Fruit fly (Drosophila melanogaster) whole organism, wandering third instar larva: ENCODE data around the gene Plp.

Source experiments
- Abd-B ChIP-seq: fragments of >200 bp; optimal IDR thresholded peaks from 2 replicates; lab custom pipeline; 2017; ENCODE audit warnings: missing biosample characterization, missing genetic modification characterization
- CG9705 ChIP-seq: fragments of 200-800 bp; sonication (Bioruptor generic); optimal IDR thresholded peaks from 2 replicates; lab custom pipeline; 2018; ENCODE audit warnings: missing biosample characterization, mild to moderate bottlenecking, missing genetic modification characterization
- CrebA ChIP-seq: fragments of 200-800 bp; sonication (Bioruptor generic); optimal IDR thresholded peaks from 2 replicates; lab custom pipeline; 2016; ENCODE audit warnings: missing biosample characterization, mild to moderate bottlenecking, missing genetic modification characterization, borderline replicate concordance
- Dfd ChIP-seq: fragments of >200 bp; optimal IDR thresholded peaks from 2 replicates; lab custom pipeline; 2017; ENCODE audit warnings: missing biosample characterization, missing genetic modification characterization
- Dif ChIP-seq: fragments of 200-275, 200-300 bp; sonication (Bioruptor generic); optimal IDR thresholded peaks from 2 replicates; lab custom pipeline; 2018; ENCODE audit warnings: missing biosample characterization, missing genetic modification characterization; ENCODE audit not compliant: partially characterized antibody
- GATAd ChIP-seq: sonication (Bioruptor generic); optimal IDR thresholded peaks from 2 replicates; lab custom pipeline; 2016; ENCODE audit warnings: missing biosample characterization, missing genetic modification characterization
- Hnf4 ChIP-seq: fragments of 200-800 bp; sonication (Bioruptor generic); optimal IDR thresholded peaks from 2 replicates; lab custom pipeline; 2016; ENCODE audit warnings: missing biosample characterization, mild to moderate bottlenecking, missing genetic modification characterization
- Hr83 ChIP-seq: fragments of 200-300 bp; sonication (Bioruptor generic); optimal IDR thresholded peaks from 2 replicates; lab custom pipeline; 2016; ENCODE audit warnings: missing biosample characterization, mild to moderate bottlenecking, missing genetic modification characterization, moderate library complexity; ENCODE audit not compliant: poor library complexity, severe bottlenecking
- Jra ChIP-seq: sonication (Bioruptor generic); optimal IDR thresholded peaks from 2 replicates; lab custom pipeline; 2016; ENCODE audit warnings: missing biosample characterization, missing genetic modification characterization
- Mio ChIP-seq: sonication (Bioruptor generic); optimal IDR thresholded peaks from 2 replicates; lab custom pipeline; 2016; ENCODE audit warnings: missing biosample characterization, missing genetic modification characterization
- Myc ChIP-seq: fragments of >200 bp; optimal IDR thresholded peaks from 2 replicates; lab custom pipeline; 2017
- N ChIP-seq: fragments of >200 bp; optimal IDR thresholded peaks from 2 replicates; lab custom pipeline; 2018; ENCODE audit warnings: missing biosample characterization, missing external identifiers, missing genetic modification characterization
- Vsx2 ChIP-seq: fragments of 200-300, 225-300 bp; sonication (Bioruptor generic); optimal IDR thresholded peaks from 2 replicates; lab custom pipeline; 2018; ENCODE audit warnings: missing biosample characterization, missing genetic modification characterization; ENCODE audit not compliant: partially characterized antibody
- brk ChIP-seq: fragments of 200-800 bp; sonication (Bioruptor generic); optimal IDR thresholded peaks from 2 replicates; lab custom pipeline; 2016; ENCODE audit warnings: missing biosample characterization, mild to moderate bottlenecking, missing genetic modification characterization
- dsf ChIP-seq: sonication (Bioruptor generic); optimal IDR thresholded peaks from 2 replicates; lab custom pipeline; 2016; ENCODE audit warnings: missing biosample characterization, missing genetic modification characterization, borderline replicate concordance
- ey ChIP-seq: fragments of 200-800 bp; sonication (Bioruptor generic); optimal IDR thresholded peaks from 2 replicates; lab custom pipeline; 2016; ENCODE audit warnings: missing biosample characterization, missing genetic modification characterization
- foxo ChIP-seq, 2 experiments: fragments of 200-800 bp; sonication (Bioruptor generic); optimal IDR thresholded peaks; 2 replicates in 1 of 2; 3 replicates in 1 of 2; lab custom pipeline; 2016 to 2017; ENCODE audit warnings: missing biosample characterization in 2 of 2, missing genetic modification characterization in 2 of 2
- fru ChIP-seq: fragments of 200-800 bp; sonication (Bioruptor generic); optimal IDR thresholded peaks from 3 replicates; lab custom pipeline; 2016; ENCODE audit warnings: missing biosample characterization, mild to moderate bottlenecking, missing genetic modification characterization
- h ChIP-seq: fragments of 200-800 bp; sonication (Bioruptor generic); optimal IDR thresholded peaks from 3 replicates; lab custom pipeline; 2016; ENCODE audit warnings: missing biosample characterization, mild to moderate bottlenecking, missing genetic modification characterization
- jim ChIP-seq: fragments of 175-275, 200-325 bp; sonication (Bioruptor generic); optimal IDR thresholded peaks from 2 replicates; lab custom pipeline; 2016; ENCODE audit warnings: missing biosample characterization, mild to moderate bottlenecking, missing genetic modification characterization
- lola ChIP-seq: fragments of >200 bp; optimal IDR thresholded peaks from 2 replicates; lab custom pipeline; 2017; ENCODE audit warnings: missing biosample characterization, missing genetic modification characterization
- pan ChIP-seq: fragments of >200 bp; optimal IDR thresholded peaks from 2 replicates; lab custom pipeline; 2017
- rgr ChIP-seq: fragments of 200-800 bp; sonication (Bioruptor generic); optimal IDR thresholded peaks from 3 replicates; lab custom pipeline; 2016; ENCODE audit warnings: missing biosample characterization, mild to moderate bottlenecking, missing genetic modification characterization
- usp ChIP-seq: fragments of >200 bp; optimal IDR thresholded peaks from 2 replicates; lab custom pipeline; 2017; ENCODE audit warnings: missing biosample characterization, missing genetic modification characterization

Plp gene

DNA sequence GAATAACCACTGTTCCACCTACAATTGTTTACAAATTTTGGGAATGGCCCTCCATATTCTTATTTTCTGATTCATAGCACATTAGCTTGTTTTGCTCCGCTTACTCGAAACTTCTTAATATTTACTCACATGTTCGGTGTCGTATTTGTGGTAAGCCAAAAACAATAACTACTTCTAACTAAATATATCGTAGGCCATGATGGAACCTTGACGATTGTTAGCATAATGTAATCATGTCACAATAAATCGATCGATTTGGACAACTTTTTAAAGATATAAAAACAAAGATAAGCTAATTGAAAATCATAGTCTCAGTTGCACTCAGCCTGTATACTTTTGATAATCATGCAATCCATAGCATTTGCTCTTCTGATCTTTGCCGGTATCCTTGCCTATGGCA is 40.0 kb downstream of the Plp start, which contains the start of gene EAChm:
Gene EAChm (plus strand): TSS at position 301 of the 400 bp plus-strand sequence.
- no peak for TF ChIP-seq Abd-B
- TF ChIP-seq jim (GFP tag; lab: Kevin White, UChicago), result no peak
- TF ChIP-seq ey, result no peak
- no peak for TF ChIP-seq CrebA (GFP tag; lab: Kevin White, UChicago)
- no peak for TF ChIP-seq GATAd (GFP tag; lab: Kevin White, UChicago)
- TF ChIP-seq N (GFP tag; lab: Kevin White, UChicago), result no peak
- TF ChIP-seq, all 38 proteins: peak for 0

DNA sequence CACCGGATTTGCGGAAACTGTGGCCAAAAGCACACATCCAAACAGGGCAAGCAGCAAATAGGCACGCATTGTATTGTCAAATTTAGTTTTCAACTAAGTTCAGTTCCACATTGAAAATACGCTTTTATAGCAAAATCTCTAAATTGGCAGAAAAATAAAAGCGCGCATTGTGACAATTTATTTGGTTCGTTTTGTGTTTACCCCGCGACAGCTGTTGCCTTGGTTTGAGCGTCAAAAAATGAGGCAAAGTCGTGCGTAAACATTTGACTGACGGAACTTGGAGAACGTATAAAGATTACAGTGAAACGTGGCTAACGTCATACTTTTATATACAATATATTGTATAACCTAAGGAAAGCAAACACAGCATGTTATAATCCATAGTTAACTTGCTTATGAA is 40.5 kb downstream of the Plp start, which contains the start of gene CG18649:
Gene CG18649 (minus strand): TSS at position 101 of the 400 bp plus-strand sequence.
- no peak for TF ChIP-seq CrebA (GFP tag; lab: Kevin White, UChicago)
- no peak for TF ChIP-seq Hnf4 (GFP tag; lab: Kevin White, UChicago)
- no peak for TF ChIP-seq h (GFP tag; lab: Kevin White, UChicago)

DNA sequence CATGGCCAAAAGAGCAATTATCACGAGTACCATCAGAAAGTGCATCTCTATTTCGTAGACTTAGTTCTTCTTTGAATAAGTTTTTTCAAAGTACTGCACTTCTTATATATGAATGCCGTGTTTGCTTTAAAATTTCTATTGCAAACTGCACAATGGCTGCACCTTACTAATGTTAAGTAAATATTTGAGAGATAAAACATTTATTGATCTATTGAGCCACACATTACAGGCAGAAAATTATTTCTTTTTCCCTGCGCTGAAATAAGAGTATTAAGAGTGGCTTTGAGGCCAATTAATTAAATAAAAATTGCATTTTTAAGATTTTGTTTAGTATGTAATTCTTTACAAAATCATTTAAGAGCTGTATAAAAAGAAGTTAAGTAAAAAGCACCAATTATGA is 41.3 kb downstream of the Plp start, which contains the start of gene CG43680:
Gene CG43680 (minus strand): TSS at position 101 of the 400 bp plus-strand sequence.
- TF ChIP-seq ey (no peak), Hr83 (no peak), N (GFP tag; lab: Kevin White, UChicago) (no peak), jim (GFP tag; lab: Kevin White, UChicago) (no peak), rgr (GFP tag; lab: Kevin White, UChicago) (no peak), Dfd (GFP tag; lab: Kevin White, UChicago) (no peak), Mio (GFP tag; lab: Kevin White, UChicago) (no peak), h (GFP tag; lab: Kevin White, UChicago) (no peak)

DNA sequence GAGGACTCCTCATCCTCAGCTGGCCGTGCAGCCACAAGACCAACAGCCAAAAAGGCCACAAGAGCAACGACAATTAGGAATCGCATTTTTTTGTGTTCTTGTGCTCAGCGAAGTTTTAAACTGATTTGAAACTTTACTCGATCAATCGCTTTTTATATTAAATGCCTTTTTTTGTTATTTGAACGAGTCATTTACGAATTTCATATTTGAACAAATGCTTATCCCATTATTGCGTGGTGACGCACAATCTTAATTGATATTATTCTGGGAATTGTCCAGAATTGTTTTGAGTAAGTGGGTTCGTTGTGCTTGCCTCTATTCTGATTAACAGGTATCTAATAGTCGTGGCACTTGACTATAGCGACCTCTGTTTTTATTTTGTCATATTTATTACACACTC is 42.1 kb downstream of the Plp start, which contains the start of gene CG13461:
Gene CG13461 (minus strand): TSS at position 101 of the 400 bp plus-strand sequence.
- TF ChIP-seq Dfd (GFP tag; lab: Kevin White, UChicago), result no peak
- no peak for TF ChIP-seq CrebA (GFP tag; lab: Kevin White, UChicago)

DNA sequence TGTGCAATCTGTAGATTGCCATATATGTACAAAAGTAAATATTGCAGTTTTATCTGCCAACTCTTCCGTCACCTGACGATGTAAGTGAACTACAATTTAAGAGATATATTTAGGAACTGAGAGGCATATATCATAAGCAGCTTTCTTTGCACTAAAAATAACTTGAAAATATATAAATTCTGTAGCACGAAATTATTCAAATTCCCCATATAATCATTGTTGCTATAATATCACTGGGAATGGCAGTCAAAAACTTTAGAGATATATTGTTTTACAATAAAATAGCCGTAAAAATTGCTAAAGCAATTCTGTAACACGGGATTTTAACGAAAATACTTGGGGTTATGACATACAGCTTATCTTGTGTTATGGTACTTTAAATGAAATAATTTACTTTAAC is 43.2 kb downstream of the Plp start, which contains the start of gene CG43679:
Gene CG43679 (minus strand): TSS at position 101 of the 400 bp plus-strand sequence.
- TF ChIP-seq Dif (GFP tag; lab: Kevin White, UChicago), result no peak
- TF ChIP-seq foxo (GFP tag; optimal IDR thresholded peaks at IDR 0.05; lab: Kevin White, UChicago), result no peak
- TF ChIP-seq CG9705 (GFP tag; lab: Kevin White, UChicago), result no peak
- TF ChIP-seq Hr83, result no peak
- TF ChIP-seq Vsx2 (GFP tag; lab: Kevin White, UChicago), result no peak
- no peak for TF ChIP-seq brk (GFP tag; lab: Kevin White, UChicago)
- no peak for TF ChIP-seq Jra (GFP tag; lab: Kevin White, UChicago)
- TF ChIP-seq pan (lab: Kevin White, UChicago), result no peak
- TF ChIP-seq Myc (lab: Kevin White, UChicago), result no peak
- TF ChIP-seq lola, result no peak
- no peak for TF ChIP-seq N (GFP tag; lab: Kevin White, UChicago)
- TF ChIP-seq, all 38 proteins: peak for 0

DNA sequence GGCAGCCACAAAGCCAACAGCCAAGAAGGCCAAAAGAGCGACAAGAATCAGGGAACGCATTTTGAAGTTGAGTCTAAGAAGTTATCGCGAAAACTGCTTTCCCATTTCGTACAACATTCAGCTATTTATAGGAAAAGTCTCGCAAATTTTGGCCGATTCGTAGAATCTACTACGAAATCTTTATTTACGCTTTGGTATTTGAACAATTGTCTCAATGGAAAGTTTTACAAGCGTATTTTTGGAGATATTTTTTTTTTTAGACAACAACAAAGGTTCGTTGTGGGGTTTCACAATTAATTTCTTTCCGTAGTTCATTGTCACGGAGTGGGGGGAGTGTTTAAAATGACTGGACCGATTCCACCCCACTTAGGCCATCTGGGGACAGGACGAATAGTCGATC is 43.8 kb downstream of the Plp start, which contains the start of gene CG12310:
Gene CG12310 (minus strand): TSS at position 101 of the 400 bp plus-strand sequence.
- TF ChIP-seq fru (GFP tag; lab: Kevin White, UChicago) (no peak), h (GFP tag; lab: Kevin White, UChicago) (peak; percentile 21)
- TF ChIP-seq, all 38 proteins: peak for 1

DNA sequence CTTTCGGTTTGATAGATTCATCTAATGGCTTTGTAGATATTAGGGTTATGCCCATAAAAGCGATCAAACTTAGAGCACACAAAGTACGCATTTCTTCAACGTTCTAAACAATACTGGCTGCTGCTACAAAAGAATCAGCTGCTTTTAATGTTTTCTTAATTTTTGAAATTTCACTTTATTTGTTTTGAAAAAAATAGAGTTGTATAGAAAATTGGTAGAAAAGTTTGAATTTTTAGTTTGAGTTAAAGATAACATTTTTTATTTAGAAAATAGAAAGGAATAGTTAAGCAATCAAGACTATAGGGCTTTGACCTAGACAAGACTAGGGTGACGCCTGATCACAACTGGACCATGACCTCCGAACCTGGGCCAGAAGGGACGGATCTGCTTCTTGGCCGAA is 44.4 kb downstream of the Plp start, which contains the start of gene CG18581:
Gene CG18581 (minus strand): TSS at position 101 of the 400 bp plus-strand sequence.
- TF ChIP-seq N (GFP tag; lab: Kevin White, UChicago) (no peak), Dfd (GFP tag; lab: Kevin White, UChicago) (no peak), usp (GFP tag; lab: Kevin White, UChicago) (no peak)

DNA sequence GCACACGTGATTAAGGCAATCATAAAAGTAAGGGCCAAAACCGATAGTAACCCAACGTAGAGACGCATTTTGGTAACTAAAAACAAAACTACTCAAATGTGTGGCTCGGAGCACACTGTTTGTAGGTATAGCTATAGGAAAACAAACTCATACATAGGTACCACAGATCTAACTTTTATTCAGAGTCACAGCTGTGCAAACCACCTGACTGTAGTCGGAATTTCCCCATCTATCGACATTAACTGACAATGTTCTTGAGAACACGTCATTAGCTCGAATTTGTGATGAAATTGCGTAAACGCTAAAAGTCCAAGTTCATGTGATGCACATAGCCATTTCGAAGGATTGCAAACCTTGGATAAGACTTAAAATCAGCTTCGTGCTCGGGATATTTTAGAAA is 45.1 kb downstream of the Plp start, which contains the start of gene CG43678:
Gene CG43678 (minus strand): TSS at position 101 of the 400 bp plus-strand sequence.
- TF ChIP-seq N (GFP tag; lab: Kevin White, UChicago), result no peak
- TF ChIP-seq dsf (GFP tag; lab: Kevin White, UChicago), result no peak
- TF ChIP-seq rgr (GFP tag; lab: Kevin White, UChicago), result no peak
